Worm (Caenorhabditis elegans) whole organism, early embryonic: ENCODE data around the gene ipla-3.

Experiments used
- F13C5.2 ChIP-seq: sonication (generic microtip); optimal IDR thresholded peaks from 2 replicates; lab custom pipeline; 2017; ENCODE audit warnings: mild to moderate bottlenecking, missing genetic modification characterization, inconsistent platforms, missing compliant biosample characterization
- ama-1 ChIP-seq: fragments of 150-350 bp; optimal IDR thresholded peaks from 2 replicates; lab custom pipeline; 2014
- ceh-36 ChIP-seq: sonication (generic microtip); optimal IDR thresholded peaks from 2 replicates; lab custom pipeline; 2016; ENCODE audit warnings: missing genetic modification characterization, inconsistent platforms, missing compliant biosample characterization
- flt-1 ChIP-seq: fragments of 200-800 bp; sonication (Bioruptor generic); IDR thresholded peaks from 2 replicates; pipeline ENCODE4 v1.3.6; 2022; ENCODE audit warnings: missing genetic modification characterization, missing compliant biosample characterization
- hmbx-1 ChIP-seq: sonication (generic microtip); optimal IDR thresholded peaks from 2 replicates; lab custom pipeline; 2016; ENCODE audit warnings: mild to moderate bottlenecking, missing genetic modification characterization, missing compliant biosample characterization
- hnd-1 ChIP-seq: sonication (generic microtip); optimal IDR thresholded peaks from 2 replicates; lab custom pipeline; 2016; ENCODE audit warnings: missing genetic modification characterization, missing compliant biosample characterization
- sea-1 ChIP-seq: fragments of 200-800 bp; sonication (Bioruptor generic); conservative IDR thresholded peaks from 2 replicates; pipeline ENCODE4 v1.3.6; 2022; ENCODE audit warnings: missing genetic modification characterization, missing compliant biosample characterization
- tbx-37 ChIP-seq: fragments of 200-800 bp; sonication (Bioruptor generic); conservative IDR thresholded peaks from 2 replicates; pipeline ENCODE4 v1.3.6; 2022; ENCODE audit warnings: missing genetic modification reagents, missing genetic modification characterization, missing compliant biosample characterization

- TF ChIP-seq ama-1 (lab: Kevin White, UChicago) (no peak), hmbx-1 (tag; lab: Kevin White, UChicago) (no peak), flt-1 (no peak), ceh-36 (tag; lab: Kevin White, UChicago) (no peak), F13C5.2 (tag; lab: Kevin White, UChicago) (peak; percentile 27), sea-1 (no peak), tbx-37 (no peak), hnd-1 (no peak)
Observed at ce11 chrV:20744290-20744837, 15.3 kb upstream of the ipla-3 start, which contains the start of gene dnj-25.
